Worm (Caenorhabditis elegans) whole organism, midembryonic: ENCODE results near the gene F37A4.4.

ENCODE experiments used
- T22C8.4 ChIP-seq: fragments of 200-800 bp; sonication (Bioruptor generic); IDR thresholded peaks from 2 replicates; pipeline ENCODE4 v1.3.6; 2022; ENCODE audit warnings: missing genetic modification characterization, missing compliant biosample characterization
- cog-1 ChIP-seq: sonication (generic microtip); optimal IDR thresholded peaks from 2 replicates; lab custom pipeline; 2016; ENCODE audit warnings: missing genetic modification characterization, missing compliant biosample characterization
- flt-1 ChIP-seq: fragments of 200-800 bp; sonication (Bioruptor generic); IDR thresholded peaks from 2 replicates; pipeline ENCODE4 v1.3.6; 2022; ENCODE audit warnings: missing genetic modification characterization, missing compliant biosample characterization
- klf-2 ChIP-seq: fragments of 200-800 bp; sonication (Bioruptor generic); conservative IDR thresholded peaks from 2 replicates; pipeline ENCODE4 v1.3.6; 2022; ENCODE audit warnings: missing genetic modification reagents, missing genetic modification characterization, missing compliant biosample characterization
- med-1 ChIP-seq: sonication (generic microtip); optimal IDR thresholded peaks from 2 replicates; lab custom pipeline; 2017; ENCODE audit warnings: missing genetic modification characterization, mild to moderate bottlenecking, missing compliant biosample characterization, antibody characterized with exemption, missing genetic modification reagents; ENCODE audit not compliant: insufficient read depth
- ref-1 ChIP-seq: fragments of 200-800 bp; sonication (Bioruptor generic); conservative IDR thresholded peaks from 2 replicates; pipeline ENCODE4 v1.3.6; 2022; ENCODE audit warnings: missing genetic modification reagents, missing genetic modification characterization, missing compliant biosample characterization
- tab-1 ChIP-seq: fragments of 200-800 bp; sonication (Bioruptor generic); IDR thresholded peaks from 2 replicates; pipeline ENCODE4 v1.3.6; 2022; ENCODE audit warnings: missing genetic modification characterization, missing compliant biosample characterization
- ztf-23 ChIP-seq: fragments of 200-800 bp; sonication (Bioruptor generic); IDR thresholded peaks from 2 replicates; pipeline ENCODE4 v1.3.6; 2022; ENCODE audit warnings: missing genetic modification reagents, missing genetic modification characterization, missing compliant biosample characterization
- ztf-29 ChIP-seq: fragments of 200-800 bp; sonication (Bioruptor generic); IDR thresholded peaks from 2 replicates; pipeline ENCODE4 v1.3.6; 2022; ENCODE audit warnings: missing genetic modification reagents, missing genetic modification characterization, missing compliant biosample characterization

The F37A4.4 gene

DNA sequence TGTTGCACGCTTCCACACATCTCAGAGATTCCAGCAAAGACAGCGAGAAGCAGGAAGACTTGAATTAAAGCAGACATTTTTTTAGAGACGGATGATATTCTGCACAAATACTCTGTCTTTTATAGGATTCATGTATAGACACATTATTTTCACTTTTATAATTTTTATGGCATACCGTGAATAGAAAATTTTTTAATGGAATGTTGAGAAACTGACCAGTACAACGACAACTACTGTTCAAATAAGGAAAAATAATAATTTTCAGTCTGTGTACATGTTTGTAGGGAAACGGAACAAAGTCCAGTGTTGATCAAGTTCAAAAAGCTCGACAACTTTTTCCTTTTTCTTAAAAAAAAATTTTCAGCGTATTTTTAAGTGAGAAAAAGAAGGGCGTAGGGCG lies 23.2 kb downstream of the F37A4.4 start, which contains the start of gene Y102E9.6:
Gene Y102E9.6, minus strand, starts transcription at position 101 of the 400 bp plus-strand sequence.
- TF ChIP-seq klf-2 (GFP tag; lab: Robert Waterston, UW), result no peak
- TF ChIP-seq flt-1, result no peak
- TF ChIP-seq ztf-23 (GFP tag; lab: Robert Waterston, UW), result no peak
- no peak for TF ChIP-seq cog-1 (tag; lab: Kevin White, UChicago)
- no peak for TF ChIP-seq ztf-29
- no peak for TF ChIP-seq T22C8.4
- no peak for TF ChIP-seq tab-1 (GFP tag; lab: Robert Waterston, UW)
- TF ChIP-seq ref-1, result no peak
- no peak for TF ChIP-seq med-1 (GFP tag; lab: Kevin White, UChicago)

DNA sequence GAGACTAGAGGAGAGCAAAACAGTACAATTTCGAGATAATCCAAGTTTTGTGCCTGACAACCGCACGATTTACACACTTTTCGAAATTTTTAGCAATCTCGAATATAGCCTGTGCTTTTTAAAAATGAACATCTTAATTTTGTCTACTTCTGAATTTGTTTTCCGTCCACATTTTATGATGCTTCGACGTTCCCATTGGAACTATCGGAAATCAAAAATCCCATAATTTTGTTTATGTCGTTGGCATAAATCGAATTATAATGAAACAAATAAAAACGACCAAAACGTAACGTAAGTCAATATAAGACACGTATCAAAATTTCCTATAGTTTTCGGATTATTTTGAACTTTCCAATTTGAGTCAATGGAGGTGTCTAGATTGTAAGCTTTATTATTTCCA lies 23.6 kb downstream of the F37A4.4 start, which contains the start of gene K07E12.2:
Gene K07E12.2, plus strand, starts transcription at position 301 of the 400 bp plus-strand sequence.
- no peak for TF ChIP-seq ztf-23 (GFP tag; lab: Robert Waterston, UW)
- TF ChIP-seq med-1 (GFP tag; lab: Kevin White, UChicago), result no peak
- TF ChIP-seq flt-1, result no peak
- no peak for TF ChIP-seq klf-2 (GFP tag; lab: Robert Waterston, UW)
- no peak for TF ChIP-seq ztf-29

DNA sequence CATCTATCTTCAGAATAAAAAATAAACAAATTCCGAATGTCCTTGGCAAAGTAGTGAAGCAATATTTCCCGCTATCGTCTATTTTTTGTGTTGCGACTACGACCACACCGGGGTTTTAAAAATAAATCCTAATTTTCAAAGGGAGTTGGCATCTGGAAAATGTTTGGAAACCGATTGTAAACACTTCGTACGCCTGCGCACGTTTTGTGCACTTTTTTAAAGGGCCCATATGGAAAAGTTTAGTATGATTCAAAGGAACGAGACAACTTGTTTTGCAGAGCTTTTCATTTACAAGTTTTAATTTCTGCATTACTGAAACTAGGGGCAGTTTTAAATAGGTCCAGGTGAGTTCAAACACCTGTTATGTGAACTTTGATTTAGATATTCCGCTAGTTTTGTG lies 26.7 kb downstream of the F37A4.4 start:
- TF ChIP-seq ztf-29 (no peak), med-1 (GFP tag; lab: Kevin White, UChicago) (no peak), tab-1 (GFP tag; lab: Robert Waterston, UW) (no peak), T22C8.4 (no peak), klf-2 (GFP tag; lab: Robert Waterston, UW) (no peak)

DNA sequence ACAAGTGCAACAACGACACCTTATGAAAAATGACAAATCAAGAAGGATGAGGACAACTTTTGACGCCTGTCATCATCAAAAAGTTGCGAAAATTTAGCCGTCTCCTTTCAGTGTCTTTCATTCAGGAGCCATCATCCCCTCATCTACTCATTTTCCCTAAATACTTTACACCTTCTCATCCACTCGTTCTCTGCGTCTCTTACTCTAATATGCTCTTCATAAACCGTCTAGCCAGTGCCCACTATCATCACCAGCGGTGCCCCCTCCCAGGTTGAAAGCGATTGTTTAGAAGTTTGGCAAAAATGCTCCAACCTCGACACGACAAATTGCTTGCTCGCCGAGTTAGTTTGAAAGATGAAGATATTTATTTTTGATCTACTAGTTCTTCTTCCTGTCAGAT lies 29.2 kb downstream of the F37A4.4 start:
- TF ChIP-seq ref-1 (no peak), klf-2 (GFP tag; lab: Robert Waterston, UW) (0 out of 2 replicates have a peak, but pooled peaks have one; percentile 41), ztf-23 (GFP tag; lab: Robert Waterston, UW) (no peak)

DNA sequence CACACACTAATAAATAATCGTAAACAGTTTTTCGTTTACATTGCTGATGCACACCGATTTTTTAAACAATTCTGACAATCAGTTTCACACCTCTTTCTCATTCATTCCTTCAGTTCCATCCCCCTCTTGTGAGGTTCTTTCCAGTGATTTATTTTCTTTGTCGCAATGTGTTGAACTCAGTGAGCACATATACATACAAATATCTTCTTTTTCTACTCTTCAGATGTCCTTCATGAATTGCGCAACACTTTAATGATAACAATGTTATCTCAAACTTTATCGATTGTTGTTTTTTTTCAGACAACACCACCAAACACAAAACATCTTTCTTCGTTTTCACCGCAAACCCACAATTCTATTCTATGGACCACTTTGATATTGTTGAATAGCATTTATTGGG lies 32.6 kb downstream of the F37A4.4 start, which contains the start of gene dig-1:
Gene dig-1, plus strand, starts transcription at position 301 of the 400 bp plus-strand sequence.
- TF ChIP-seq klf-2 (GFP tag; lab: Robert Waterston, UW) (no peak), cog-1 (tag; lab: Kevin White, UChicago) (no peak), flt-1 (no peak), ref-1 (no peak), ztf-23 (GFP tag; lab: Robert Waterston, UW) (no peak), ztf-29 (no peak)

DNA sequence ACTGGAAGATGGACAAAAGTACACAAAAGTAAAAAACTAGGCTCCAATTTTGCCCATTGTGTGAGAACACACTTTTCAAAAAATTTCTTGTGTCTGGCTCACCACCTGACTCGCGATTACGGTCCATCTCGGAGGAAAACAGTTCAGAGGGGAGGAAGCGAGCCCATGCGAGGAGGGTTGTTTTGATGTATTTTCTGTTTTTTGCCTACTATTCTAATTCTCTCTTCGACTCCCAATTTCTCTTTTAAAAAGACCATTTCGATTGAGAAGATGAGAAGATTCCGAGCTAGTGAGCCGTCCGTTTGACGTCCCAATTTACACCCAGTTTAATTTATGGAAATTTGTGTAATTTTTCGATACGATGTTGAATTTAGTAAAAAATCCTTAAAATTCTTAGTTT lies 33.3 kb downstream of the F37A4.4 start:
- TF ChIP-seq klf-2 (GFP tag; lab: Robert Waterston, UW) (no peak), flt-1 (no peak), ztf-23 (GFP tag; lab: Robert Waterston, UW) (no peak)

DNA sequence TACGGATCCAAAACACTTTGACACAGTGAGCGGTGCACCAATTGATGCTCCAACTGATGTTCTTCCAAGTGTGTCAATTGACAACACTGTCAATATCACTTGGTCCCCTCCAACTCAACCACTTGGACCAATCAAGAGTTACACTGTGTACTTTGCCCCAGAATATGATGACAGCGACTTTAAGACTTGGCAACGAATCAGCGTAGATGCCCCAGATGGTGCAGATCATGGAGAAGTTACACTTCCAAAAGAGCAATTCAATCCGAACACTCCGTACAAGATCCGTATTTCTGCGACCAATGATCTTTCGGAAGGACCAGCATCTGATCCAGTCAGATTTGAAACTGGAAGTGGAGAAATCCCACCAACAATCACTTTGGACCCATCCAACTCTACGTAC lies 39.2 kb downstream of the F37A4.4 start:
- TF ChIP-seq flt-1 (no peak), ztf-29 (no peak), med-1 (GFP tag; lab: Kevin White, UChicago) (no peak), T22C8.4 (no peak), klf-2 (GFP tag; lab: Robert Waterston, UW) (no peak), cog-1 (tag; lab: Kevin White, UChicago) (no peak), ztf-23 (GFP tag; lab: Robert Waterston, UW) (no peak), tab-1 (GFP tag; lab: Robert Waterston, UW) (no peak), ref-1 (no peak)

DNA sequence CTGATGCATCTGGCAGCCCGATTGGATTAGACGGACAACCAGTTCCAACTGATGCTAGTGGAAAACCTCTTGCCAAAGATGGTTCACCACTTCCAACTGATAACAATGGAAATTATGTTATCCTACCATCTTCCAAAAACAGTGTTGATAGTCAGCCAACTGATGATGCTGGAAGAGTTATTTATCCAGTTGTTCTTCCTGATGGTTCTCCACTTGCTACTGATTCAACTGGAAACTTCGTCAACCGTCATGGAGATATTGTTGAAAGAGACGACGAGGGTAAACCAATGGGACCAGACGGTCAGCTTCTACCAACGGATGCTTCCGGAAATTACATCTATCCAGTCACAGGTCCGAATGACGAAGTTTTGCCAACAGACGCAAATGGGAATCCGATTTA lies 43.4 kb downstream of the F37A4.4 start:
- TF ChIP-seq klf-2 (GFP tag; lab: Robert Waterston, UW), result no peak
- TF ChIP-seq ref-1, result no peak
- no peak for TF ChIP-seq tab-1 (GFP tag; lab: Robert Waterston, UW)
- no peak for TF ChIP-seq T22C8.4
- no peak for TF ChIP-seq ztf-29
- TF ChIP-seq flt-1, result no peak
- no peak for TF ChIP-seq cog-1 (tag; lab: Kevin White, UChicago)
- TF ChIP-seq med-1 (GFP tag; lab: Kevin White, UChicago), result no peak
- no peak for TF ChIP-seq ztf-23 (GFP tag; lab: Robert Waterston, UW)
